Worm (Caenorhabditis elegans) whole organism, late embryonic: ENCODE measurements around the gene F33G12.3.

Experiments used
- nhr-11 ChIP-seq: fragments of 150-350 bp; optimal IDR thresholded peaks from 2 replicates; lab custom pipeline; 2014; ENCODE audit warnings: missing biosample characterization, missing genetic modification characterization
- pha-4 ChIP-seq: fragments of 150-350 bp; optimal IDR thresholded peaks from 2 replicates; lab custom pipeline; 2018; ENCODE audit warnings: missing biosample characterization, missing genetic modification reagents, missing genetic modification characterization
- unc-55 ChIP-seq: sonication (generic microtip); optimal IDR thresholded peaks from 2 replicates; lab custom pipeline; 2017; ENCODE audit warnings: missing biosample characterization, missing genetic modification reagents, missing genetic modification characterization

DNA sequence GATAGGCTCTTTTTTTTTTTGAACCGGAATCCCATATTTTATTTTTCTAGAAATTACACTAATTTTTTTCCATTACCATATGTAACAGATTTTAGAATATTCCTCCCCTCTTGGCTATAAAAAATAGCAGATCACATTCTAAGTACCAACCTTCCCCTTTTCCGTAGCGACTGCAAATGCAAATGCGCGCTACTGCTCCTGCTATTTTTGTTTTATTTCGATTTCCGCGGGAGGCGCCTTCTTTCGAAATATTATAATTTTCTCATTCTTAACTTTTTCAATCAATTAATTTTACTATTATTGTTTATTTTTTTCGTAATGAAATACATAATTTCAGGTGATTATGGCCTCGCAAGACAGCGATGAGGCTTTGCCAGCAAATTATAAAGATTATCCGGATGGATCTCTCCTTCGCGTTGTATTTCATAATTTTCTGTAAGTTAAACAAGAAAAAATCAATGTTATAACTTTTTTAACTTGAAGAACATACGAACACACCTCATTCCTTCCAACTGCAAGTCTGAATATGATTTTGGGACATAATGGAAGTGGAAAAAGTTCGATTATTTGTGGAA is 28.0 kb upstream of the F33G12.3 start, which contains the start of gene smc-5:
- TF ChIP-seq unc-55 (GFP tag; lab: Kevin White, UChicago) (no peak), nhr-11 (no peak), pha-4 (tag; lab: Kevin White, UChicago) (no peak)
